Worm (Caenorhabditis elegans) whole organism, mixed stage, embryonic: ENCODE results near the gene fbxa-32.

Experiments used
- bed-3 ChIP-seq: fragments of 200-800 bp; sonication (Bioruptor generic); optimal IDR thresholded peaks from 3 replicates; lab custom pipeline; 2018; ENCODE audit warnings: mild to moderate bottlenecking, missing genetic modification characterization, moderate library complexity, missing compliant biosample characterization
- ces-1 ChIP-seq: fragments of 150-350 bp; optimal IDR thresholded peaks from 2 replicates; lab custom pipeline; 2014; ENCODE audit warnings: missing biosample characterization, missing genetic modification reagents, missing genetic modification characterization
- cnd-1 ChIP-seq: fragments of 200-800 bp; sonication (Bioruptor generic); optimal IDR thresholded peaks from 2 replicates; lab custom pipeline; 2018; ENCODE audit warnings: mild to moderate bottlenecking, missing genetic modification characterization, missing compliant biosample characterization
- elt-3 ChIP-seq: fragments of 150-350 bp; optimal IDR thresholded peaks from 2 replicates; lab custom pipeline; 2014; ENCODE audit warnings: missing biosample characterization, missing genetic modification characterization
- flh-1 ChIP-seq: fragments of 200-800 bp; sonication (Bioruptor generic); optimal IDR thresholded peaks from 2 replicates; lab custom pipeline; 2018; ENCODE audit warnings: mild to moderate bottlenecking, missing genetic modification characterization, moderate library complexity, missing compliant biosample characterization
- ham-2 ChIP-seq: fragments of 200-800 bp; sonication (Bioruptor generic); optimal IDR thresholded peaks from 2 replicates; lab custom pipeline; 2018; ENCODE audit warnings: mild to moderate bottlenecking, missing genetic modification characterization, missing compliant biosample characterization
- lsy-2 ChIP-seq: fragments of 150-350 bp; optimal IDR thresholded peaks from 2 replicates; lab custom pipeline; 2014; ENCODE audit warnings: missing biosample characterization, missing genetic modification characterization
- nhr-12 ChIP-seq: fragments of 150-350 bp; optimal IDR thresholded peaks from 2 replicates; lab custom pipeline; 2014; ENCODE audit warnings: missing biosample characterization, missing genetic modification characterization
- nhr-237 ChIP-seq: fragments of 150-350 bp; optimal IDR thresholded peaks from 2 replicates; lab custom pipeline; 2014; ENCODE audit warnings: missing biosample characterization, missing genetic modification characterization
- unc-39 ChIP-seq: fragments of 150-350 bp; optimal IDR thresholded peaks from 2 replicates; lab custom pipeline; 2014; ENCODE audit warnings: missing biosample characterization, missing genetic modification characterization
- unc-62 ChIP-seq: fragments of 150-350 bp; optimal IDR thresholded peaks from 2 replicates; lab custom pipeline; 2014; ENCODE audit warnings: missing biosample characterization, missing genetic modification reagents, missing genetic modification characterization
- ztf-11 ChIP-seq: fragments of 150-350 bp; optimal IDR thresholded peaks from 2 replicates; lab custom pipeline; 2014; ENCODE audit warnings: missing biosample characterization, missing genetic modification characterization

- no peak for TF ChIP-seq unc-62 (GFP tag; lab: Kevin White, UChicago)
- TF ChIP-seq nhr-237 (tag; lab: Kevin White, UChicago) = no peak
- TF ChIP-seq unc-39 = no peak
- no peak for TF ChIP-seq ztf-11 (tag; lab: Kevin White, UChicago)
- TF ChIP-seq flh-1 = no peak
- no peak for TF ChIP-seq ham-2 (GFP tag; lab: Kevin White, UChicago)
- TF ChIP-seq elt-3 (tag; lab: Kevin White, UChicago) = no peak
- no peak for TF ChIP-seq lsy-2 (tag; lab: Kevin White, UChicago)
- TF ChIP-seq ces-1 = no peak
- TF ChIP-seq cnd-1 (tag; lab: Kevin White, UChicago) = no peak
- no peak for TF ChIP-seq bed-3 (GFP tag; lab: Kevin White, UChicago)
- no peak for TF ChIP-seq nhr-12
These were observed 19.9 kb downstream of the fbxa-32 start, which contains the start of the genes fbxa-76 and fbxa-77 for ce11 chrIII:1249111-1249583.
